Worm (Caenorhabditis elegans): ENCODE data around the gene C01G10.17.

DNA sequence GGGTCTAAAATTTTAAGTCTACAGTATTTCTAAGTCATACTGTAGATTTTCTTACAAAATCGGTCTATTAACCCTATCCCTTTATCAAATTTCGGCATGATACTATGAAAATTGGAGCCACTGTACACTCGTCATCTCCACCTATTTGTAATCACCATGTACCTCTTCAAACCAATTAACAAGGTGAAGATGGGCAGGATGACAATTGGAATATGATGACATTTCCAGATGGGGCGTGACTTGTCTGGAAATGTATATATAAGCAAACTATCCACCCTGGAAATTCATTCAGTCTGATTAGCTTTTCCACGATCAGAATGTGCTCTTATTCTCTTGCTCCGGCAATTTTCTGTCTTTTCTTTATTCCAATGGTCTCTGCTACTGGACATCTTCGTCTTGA lies 18.7 kb downstream of the C01G10.17 start, which contains the start of gene Y75B12A.2:
- no peak for TF ChIP-seq egl-27 (tag; optimal IDR thresholded peaks at IDR 0.05)
- TF ChIP-seq unc-62 (GFP tag; optimal IDR thresholded peaks at IDR 0.05), result no peak

Data from whole organism, L3 larva.